Fruit fly (Drosophila melanogaster): ENCODE measurements around the gene CG10038.

dm6 chr3R:12323221-12323620 lies 27.2 kb downstream of the CG10038 start, which contains the start of gene CG10013:
- no peak for TF ChIP-seq CG8478 (optimal IDR thresholded peaks at IDR 0.05)
- no peak for TF ChIP-seq CTCF (optimal IDR thresholded peaks at IDR 0.05)

All from S2 (cell line).